Fruit fly (Drosophila melanogaster): Measurements from ENCODE around the gene CG42263.
A peak's percentile ranks its signal among the peaks of the same experiment; 100 is the strongest.

CG42263 gene

dm6 chr3L:19955699-19956098, at the start of gene CG42263:
Gene CG42263 (minus strand): TSS chr3L:19955799.
- TF ChIP-seq usp (GFP tag; optimal IDR thresholded peaks at IDR 0.05), result no peak
- no peak for TF ChIP-seq Dll (optimal IDR thresholded peaks at IDR 0.05)
- no peak for TF ChIP-seq psq (optimal IDR thresholded peaks at IDR 0.05)
- TF ChIP-seq CG8478 (optimal IDR thresholded peaks at IDR 0.05), result no peak
- TF ChIP-seq EcR (GFP tag; optimal IDR thresholded peaks at IDR 0.05), result no peak
- no peak for TF ChIP-seq pan (optimal IDR thresholded peaks at IDR 0.05)

dm6 chr3L:20005033-20005782, 49.6 kb upstream of the CG42263 start, which contains the start of gene kug:
Gene kug (plus strand): TSS chr3L:20005301.
- TF ChIP-seq EcR (GFP tag; optimal IDR thresholded peaks at IDR 0.05) (no peak), usp (GFP tag; optimal IDR thresholded peaks at IDR 0.05) (no peak), psq (optimal IDR thresholded peaks at IDR 0.05) (no peak), pan (optimal IDR thresholded peaks at IDR 0.05) (no peak), CG8478 (optimal IDR thresholded peaks at IDR 0.05) (no peak), Dll (optimal IDR thresholded peaks at IDR 0.05) (no peak)

dm6 chr3L:20004442-20004869, 48.9 kb upstream of the CG42263 start:
- TF ChIP-seq psq (optimal IDR thresholded peaks at IDR 0.05) (no peak), EcR (GFP tag; optimal IDR thresholded peaks at IDR 0.05) (no peak), pan (optimal IDR thresholded peaks at IDR 0.05) (no peak), CG8478 (optimal IDR thresholded peaks at IDR 0.05) (no peak), Dll (optimal IDR thresholded peaks at IDR 0.05) (no peak), usp (GFP tag; optimal IDR thresholded peaks at IDR 0.05) (no peak)

- TF ChIP-seq Dll (optimal IDR thresholded peaks at IDR 0.05) (no peak), pan (optimal IDR thresholded peaks at IDR 0.05) (no peak), EcR (GFP tag; optimal IDR thresholded peaks at IDR 0.05) (no peak), psq (optimal IDR thresholded peaks at IDR 0.05) (no peak), usp (GFP tag; optimal IDR thresholded peaks at IDR 0.05) (no peak)
Observed at dm6 chr3L:20003235-20003493, 47.6 kb upstream of the CG42263 start.

dm6 chr3L:20002482-20003234, 47.1 kb upstream of the CG42263 start, which contains the start of gene CG7668:
Gene CG7668 (plus strand): TSS chr3L:20002736.
- TF ChIP-seq pan (optimal IDR thresholded peaks at IDR 0.05), result peak; percentile 49
- TF ChIP-seq psq (optimal IDR thresholded peaks at IDR 0.05), result no peak
- no peak for TF ChIP-seq CG8478 (optimal IDR thresholded peaks at IDR 0.05)

dm6 chr3L:20000878-20001640, 45.5 kb upstream of the CG42263 start:
- no peak for TF ChIP-seq EcR (GFP tag; optimal IDR thresholded peaks at IDR 0.05)
- no peak for TF ChIP-seq psq (optimal IDR thresholded peaks at IDR 0.05)
- TF ChIP-seq Dll (optimal IDR thresholded peaks at IDR 0.05), result no peak
- no peak for TF ChIP-seq pan (optimal IDR thresholded peaks at IDR 0.05)
- no peak for TF ChIP-seq CG8478 (optimal IDR thresholded peaks at IDR 0.05)
- TF ChIP-seq usp (GFP tag; optimal IDR thresholded peaks at IDR 0.05), result no peak

- no peak for TF ChIP-seq Dll (optimal IDR thresholded peaks at IDR 0.05)
- no peak for TF ChIP-seq pan (optimal IDR thresholded peaks at IDR 0.05)
- no peak for TF ChIP-seq usp (GFP tag; optimal IDR thresholded peaks at IDR 0.05)
Observed at dm6 chr3L:20000081-20000736, 44.6 kb upstream of the CG42263 start, which contains the start of the genes Tom20 and Gabat. Gene Tom20 (plus strand): TSS chr3L:20000644. Gene Gabat (minus strand): TSS chr3L:20000686.

- TF ChIP-seq psq (optimal IDR thresholded peaks at IDR 0.05), result no peak
- no peak for TF ChIP-seq EcR (GFP tag; optimal IDR thresholded peaks at IDR 0.05)
- TF ChIP-seq Dll (optimal IDR thresholded peaks at IDR 0.05), result no peak
- TF ChIP-seq usp (GFP tag; optimal IDR thresholded peaks at IDR 0.05), result no peak
- TF ChIP-seq pan (optimal IDR thresholded peaks at IDR 0.05), result no peak
- no peak for TF ChIP-seq CG8478 (optimal IDR thresholded peaks at IDR 0.05)
Observed at dm6 chr3L:19994015-19994414, 38.4 kb upstream of the CG42263 start.

dm6 chr3L:19991714-19992231, 36.2 kb upstream of the CG42263 start, which contains the start of the genes CG7646 and Nca:
Gene CG7646 (plus strand): TSS chr3L:19991887.
Gene Nca (plus strand): TSS chr3L:19991887.
- TF ChIP-seq CG8478 (optimal IDR thresholded peaks at IDR 0.05) (no peak), EcR (GFP tag; optimal IDR thresholded peaks at IDR 0.05) (no peak), pan (optimal IDR thresholded peaks at IDR 0.05) (no peak), Dll (optimal IDR thresholded peaks at IDR 0.05) (no peak), usp (GFP tag; optimal IDR thresholded peaks at IDR 0.05) (no peak), psq (optimal IDR thresholded peaks at IDR 0.05) (no peak)

dm6 chr3L:19991120-19991519, 35.5 kb upstream of the CG42263 start, which contains the start of gene fln:
Gene fln (minus strand): TSS chr3L:19991220.
- no peak for TF ChIP-seq psq (optimal IDR thresholded peaks at IDR 0.05)
- TF ChIP-seq CG8478 (optimal IDR thresholded peaks at IDR 0.05), result no peak
- TF ChIP-seq EcR (GFP tag; optimal IDR thresholded peaks at IDR 0.05), result no peak
- no peak for TF ChIP-seq Dll (optimal IDR thresholded peaks at IDR 0.05)
- no peak for TF ChIP-seq usp (GFP tag; optimal IDR thresholded peaks at IDR 0.05)
- TF ChIP-seq pan (optimal IDR thresholded peaks at IDR 0.05), result no peak

- no peak for TF ChIP-seq EcR (GFP tag; optimal IDR thresholded peaks at IDR 0.05)
- no peak for TF ChIP-seq usp (GFP tag; optimal IDR thresholded peaks at IDR 0.05)
- TF ChIP-seq psq (optimal IDR thresholded peaks at IDR 0.05), result no peak
- TF ChIP-seq pan (optimal IDR thresholded peaks at IDR 0.05), result no peak
- no peak for TF ChIP-seq CG8478 (optimal IDR thresholded peaks at IDR 0.05)
Observed at dm6 chr3L:19988891-19989290, 33.3 kb upstream of the CG42263 start, which contains the start of gene Csas. Gene Csas (minus strand): TSS chr3L:19988991.
